Fruit fly (Drosophila melanogaster): ENCODE results near the gene CG11977.

Gene CG11977

dm6 chr3R:9031797-9032418 lies 34.4 kb downstream of the CG11977 start (continued):
- TF ChIP-seq chm (GFP tag; IDR thresholded peaks at IDR 0.05) (peak; percentile 88), ttk (GFP tag; IDR thresholded peaks at IDR 0.05) (peak; percentile 92), crc (GFP tag; optimal IDR thresholded peaks at IDR 0.05) (peak; percentile 68), Hand (GFP tag; optimal IDR thresholded peaks at IDR 0.05) (peak; percentile 55), CG3847 (GFP tag; IDR thresholded peaks at IDR 0.05) (peak; percentile 86), CG8765 (GFP tag; IDR thresholded peaks at IDR 0.05) (peak; percentile 47; the same call in 1 of the 2 replicates), lbe (GFP tag; optimal IDR thresholded peaks at IDR 0.05) (peak; percentile 92), wek (GFP tag; optimal IDR thresholded peaks at IDR 0.05) (peak; percentile 46), CG7556 (GFP tag; optimal IDR thresholded peaks at IDR 0.05) (peak; percentile 88), CG6175 (GFP tag; IDR thresholded peaks at IDR 0.05) (peak; percentile 74; the same call in 2 of the 3 replicates), CG12942 (GFP tag; optimal IDR thresholded peaks at IDR 0.05) (peak; percentile 80), pnt (GFP tag; optimal IDR thresholded peaks at IDR 0.05) (peak; percentile 80), CG1024 (GFP tag; IDR thresholded peaks at IDR 0.05) (peak; percentile 82), CG13296 (GFP tag; optimal IDR thresholded peaks at IDR 0.05) (peak; percentile 80), Jarid2 (GFP tag; optimal IDR thresholded peaks at IDR 0.05) (peak; percentile 52), ATbp (GFP tag; optimal IDR thresholded peaks at IDR 0.05) (peak; percentile 92), cg (GFP tag; optimal IDR thresholded peaks at IDR 0.05) (no peak), CG6254 (GFP tag; optimal IDR thresholded peaks at IDR 0.05) (peak; percentile 82), fd3F (GFP tag; optimal IDR thresholded peaks at IDR 0.05) (peak; percentile 86), CG1647 (GFP tag; optimal IDR thresholded peaks at IDR 0.05) (peak; percentile 88), dysf (GFP tag; IDR thresholded peaks at IDR 0.05) (peak; percentile 93), Kr (GFP tag; optimal IDR thresholded peaks at IDR 0.05) (peak; percentile 20), bowl (GFP tag; IDR thresholded peaks at IDR 0.05) (peak; percentile 82), Adf1 (GFP tag; IDR thresholded peaks at IDR 0.05) (peak; percentile 50), row (GFP tag; IDR thresholded peaks at IDR 0.05) (peak; percentile 90), CG17328 (GFP tag; IDR thresholded peaks at IDR 0.05) (peak; percentile 92), Doc3 (GFP tag; IDR thresholded peaks at IDR 0.05; ENCODE audit: partially characterized antibody) (no peak), CG17568 (GFP tag; optimal IDR thresholded peaks at IDR 0.05) (peak; percentile 85), tin (GFP tag; optimal IDR thresholded peaks at IDR 0.05) (peak; percentile 86), CG4404 (GFP tag; IDR thresholded peaks at IDR 0.05) (peak; percentile 69), zfh1 (GFP tag; IDR thresholded peaks at IDR 0.05) (peak; percentile 92), Lpt (GFP tag; optimal IDR thresholded peaks at IDR 0.05) (no peak), Hr78 (GFP tag; optimal IDR thresholded peaks at IDR 0.05) (peak in 1 of 2 experiments; percentile 46), CG12219 (GFP tag; optimal IDR thresholded peaks at IDR 0.05) (peak; percentile 86), CG8089 (GFP tag; optimal IDR thresholded peaks at IDR 0.05) (peak; percentile 73), inv (GFP tag; IDR thresholded peaks at IDR 0.05; ENCODE audit: partially characterized antibody) (no peak), Camta (GFP tag; optimal IDR thresholded peaks at IDR 0.05) (peak; percentile 81)

- TF ChIP-seq sug (tag; optimal IDR thresholded peaks at IDR 0.05) = peak; percentile 89
- no peak for TF ChIP-seq wek (GFP tag; optimal IDR thresholded peaks at IDR 0.05)
- TF ChIP-seq CG10654 (GFP tag; optimal IDR thresholded peaks at IDR 0.05) = peak; percentile 29
- peak; percentile 41 for TF ChIP-seq her (GFP tag; optimal IDR thresholded peaks at IDR 0.05)
- TF ChIP-seq CG8765 (GFP tag; IDR thresholded peaks at IDR 0.05) = no peak
- peak; percentile 42 to 73 for TF ChIP-seq dpn (GFP tag; optimal IDR thresholded peaks at IDR 0.05)
- TF ChIP-seq p53 (GFP tag; optimal IDR thresholded peaks at IDR 0.05) = no peak
- TF ChIP-seq CG11504 (tag; optimal IDR thresholded peaks at IDR 0.05) = peak; percentile 88
- peak; percentile 57; the same call in 1 of the 2 replicates for TF ChIP-seq CG9932 (GFP tag; IDR thresholded peaks at IDR 0.05)
- peak; percentile 81 for TF ChIP-seq CG6765 (GFP tag; optimal IDR thresholded peaks at IDR 0.05)
- peak; percentile 14 for TF ChIP-seq Bdp1 (GFP tag; optimal IDR thresholded peaks at IDR 0.05)
- no peak for TF ChIP-seq CG2889 (GFP tag; IDR thresholded peaks at IDR 0.05)
- TF ChIP-seq CG16815 (GFP tag; optimal IDR thresholded peaks at IDR 0.05) = peak; percentile 41
- peak; percentile 61 for TF ChIP-seq CG18476 (GFP tag; optimal IDR thresholded peaks at IDR 0.05)
- peak; percentile 49 for TF ChIP-seq NC2β (GFP tag; optimal IDR thresholded peaks at IDR 0.05)
Measured at dm6 chr3R:9033619-9034401, 36.3 kb downstream of the CG11977 start.
